Fruit fly (Drosophila melanogaster) whole organism, embryonic: ENCODE measurements around the gene Dcps.

Source experiments
- CG17612 ChIP-seq: fragments of 200-800 bp; sonication (Bioruptor generic); IDR thresholded peaks from 2 replicates; pipeline ENCODE4 v1.3.6; 2022; ENCODE audit warnings: missing biosample characterization, missing genetic modification characterization
- CG31388 ChIP-seq: fragments of 200-800 bp; sonication (Bioruptor generic); optimal IDR thresholded peaks from 2 replicates; lab custom pipeline; 2016; ENCODE audit warnings: missing biosample characterization, missing genetic modification characterization
- CG34376 ChIP-seq: fragments of 200-800 bp; sonication (Bioruptor generic); optimal IDR thresholded peaks from 2 replicates; lab custom pipeline; 2018; ENCODE audit warnings: missing biosample characterization, mild to moderate bottlenecking, missing genetic modification characterization
- CG4707 ChIP-seq: fragments of 200-800 bp; sonication (Bioruptor generic); optimal IDR thresholded peaks from 2 replicates; lab custom pipeline; 2018; ENCODE audit warnings: missing biosample characterization, mild to moderate bottlenecking, missing genetic modification characterization, moderate library complexity
- CG6854 ChIP-seq: fragments of 200-800 bp; sonication (Bioruptor generic); optimal IDR thresholded peaks from 3 replicates; lab custom pipeline; 2017; ENCODE audit warnings: missing biosample characterization, mild to moderate bottlenecking, missing genetic modification characterization
- Sox100B ChIP-seq: fragments of 200-800 bp; sonication (Bioruptor generic); optimal IDR thresholded peaks from 3 replicates; lab custom pipeline; 2018; ENCODE audit warnings: missing biosample characterization, mild to moderate bottlenecking, missing genetic modification characterization
- btn ChIP-seq: fragments of 200-800 bp; sonication (Bioruptor generic); optimal IDR thresholded peaks from 2 replicates; lab custom pipeline; 2016; ENCODE audit warnings: missing biosample characterization, missing genetic modification characterization
- ewg ChIP-seq: fragments of 200-800 bp; sonication (Bioruptor generic); optimal IDR thresholded peaks from 3 replicates; lab custom pipeline; 2017; ENCODE audit warnings: mild to moderate bottlenecking, missing biosample characterization, missing genetic modification reagents, missing genetic modification characterization
- pho ChIP-seq: fragments of 200-800 bp; sonication (Bioruptor generic); optimal IDR thresholded peaks from 2 replicates; lab custom pipeline; 2016; ENCODE audit warnings: missing biosample characterization, missing genetic modification characterization
- ranshi ChIP-seq: fragments of 200-800 bp; sonication (Bioruptor generic); IDR thresholded peaks from 2 replicates; pipeline ENCODE4 v1.3.6; 2022; ENCODE audit warnings: missing biosample characterization, missing genetic modification characterization
- sr ChIP-seq: fragments of 200-800 bp; sonication (Bioruptor generic); IDR thresholded peaks from 3 replicates; pipeline ENCODE4 v1.3.6; 2022; ENCODE audit warnings: missing biosample characterization, missing genetic modification characterization
- zen ChIP-seq: fragments of 200-800 bp; sonication (Bioruptor generic); optimal IDR thresholded peaks from 3 replicates; lab custom pipeline; 2018; ENCODE audit warnings: missing biosample characterization, mild to moderate bottlenecking, missing genetic modification characterization, moderate library complexity

DNA sequence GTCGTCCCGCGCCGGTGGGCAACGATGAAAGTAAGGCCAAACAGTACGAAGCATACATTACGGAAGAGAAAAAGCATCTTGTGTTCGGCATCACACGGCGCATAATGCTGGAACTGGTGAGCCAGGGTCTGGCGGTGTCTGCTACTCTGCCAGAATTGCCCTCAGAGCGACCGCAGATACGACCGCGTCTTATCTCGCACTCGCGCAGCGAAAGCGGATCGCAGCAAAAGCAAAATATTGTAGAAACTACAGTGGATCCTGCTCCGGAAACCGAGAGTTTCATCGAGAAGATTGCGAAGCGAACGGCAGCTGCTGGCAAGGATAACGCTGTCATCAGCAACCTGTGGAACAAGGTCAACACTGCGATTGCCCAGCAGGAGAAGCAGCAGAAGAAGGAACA, 43.1 kb upstream of the Dcps start:
- TF ChIP-seq CG4707 (no peak), CG6854 (no peak), CG34376 (no peak), pho (no peak), btn (GFP tag; lab: Kevin White, UChicago) (no peak), CG17612 (GFP tag; lab: Robert Waterston, UW) (no peak), CG31388 (GFP tag; lab: Kevin White, UChicago) (no peak), ranshi (GFP tag; lab: Robert Waterston, UW) (no peak), zen (no peak), Sox100B (GFP tag; lab: Kevin White, UChicago) (no peak), sr (GFP tag; lab: Robert Waterston, UW) (no peak), ewg (GFP tag; lab: Kevin White, UChicago) (no peak)
